Worm (Caenorhabditis elegans) whole organism, L4 larva: ENCODE measurements around the gene F21D9.8.

ENCODE experiments used
- F37D6.2 ChIP-seq: sonication (generic microtip); optimal IDR thresholded peaks from 2 replicates; lab custom pipeline; 2016; ENCODE audit warnings: mild to moderate bottlenecking, missing genetic modification characterization, missing compliant biosample characterization
- egl-27 ChIP-seq: sonication (generic microtip); optimal IDR thresholded peaks from 3 replicates; lab custom pipeline; 2017; ENCODE audit warnings: missing biosample characterization, missing genetic modification reagents, missing genetic modification characterization
- lin-39 ChIP-seq: fragments of 150-350 bp; optimal IDR thresholded peaks from 2 replicates; lab custom pipeline; 2014; ENCODE audit warnings: missing biosample characterization, missing genetic modification reagents, missing genetic modification characterization
- mep-1 ChIP-seq: fragments of 150-350 bp; sonication (generic microtip); optimal IDR thresholded peaks from 3 replicates; lab custom pipeline; 2014; ENCODE audit warnings: missing biosample characterization, missing genetic modification characterization
- pha-4 ChIP-seq, 2 experiments: fragments of 150-350 bp in 1 of 2; fragments of 200-800 bp in 1 of 2; sonication (Bioruptor generic) in 1 of 2; IDR thresholded peaks in 1 of 2; optimal IDR thresholded peaks in 1 of 2; 2 replicates each; pipeline versions ENCODE4 v1.3.6 to Lab custom; 2014 to 2022; ENCODE audit warnings: missing genetic modification characterization in 2 of 2, missing genetic modification reagents in 2 of 2, missing biosample characterization in 1 of 2, missing compliant biosample characterization in 1 of 2
- zfp-2 ChIP-seq: sonication (generic microtip); optimal IDR thresholded peaks from 2 replicates; lab custom pipeline; 2016; ENCODE audit warnings: mild to moderate bottlenecking, missing genetic modification characterization, missing compliant biosample characterization

ce11 chrV:19259403-19259802, 20.4 kb downstream of the F21D9.8 start:
- TF ChIP-seq zfp-2: no peak
- TF ChIP-seq F37D6.2: no peak
- no peak for TF ChIP-seq egl-27 (tag; lab: Kevin White, UChicago)
- TF ChIP-seq mep-1 (tag; lab: Kevin White, UChicago): no peak
- no peak for TF ChIP-seq pha-4 (GFP tag; IDR thresholded peaks at IDR 0.05; lab: Robert Waterston, UW)
- no peak for TF ChIP-seq pha-4 (tag; optimal IDR thresholded peaks at IDR 0.05; lab: Kevin White, UChicago)
- no peak for TF ChIP-seq lin-39 (tag; lab: Kevin White, UChicago)
